Worm (Caenorhabditis elegans): ENCODE results near the gene clec-166.

Gene clec-166

DNA sequence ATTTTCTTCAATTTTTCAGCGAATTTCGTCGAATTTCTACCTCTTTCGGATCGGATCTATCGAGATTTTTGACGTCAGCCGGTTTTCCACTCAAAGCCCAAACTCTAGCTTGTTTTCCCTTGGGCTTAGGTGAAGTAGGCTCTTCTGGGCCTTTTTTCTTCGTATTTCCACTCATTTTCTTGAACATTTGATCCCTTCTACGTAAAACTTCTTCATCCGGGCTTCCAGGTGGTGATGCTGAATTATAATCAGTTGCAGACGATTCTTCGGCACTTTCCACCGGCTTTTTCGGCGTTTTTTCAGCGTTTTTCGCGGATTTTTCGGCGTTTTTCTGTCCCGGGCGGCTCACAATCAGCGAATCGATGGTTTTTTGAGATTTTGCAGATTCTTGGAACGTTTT is 13.0 kb downstream of the clec-166 start:
- TF ChIP-seq nhr-237 (tag; optimal IDR thresholded peaks at IDR 0.05) (no peak), elt-3 (tag; optimal IDR thresholded peaks at IDR 0.05) (no peak), nhr-77 (tag; optimal IDR thresholded peaks at IDR 0.05) (no peak), sem-4 (tag; optimal IDR thresholded peaks at IDR 0.05) (no peak), lsy-2 (tag; optimal IDR thresholded peaks at IDR 0.05) (no peak), egl-27 (tag; optimal IDR thresholded peaks at IDR 0.05) (no peak), ztf-11 (tag; optimal IDR thresholded peaks at IDR 0.05) (no peak), zag-1 (tag; optimal IDR thresholded peaks at IDR 0.05) (no peak), nhr-12 (tag; optimal IDR thresholded peaks at IDR 0.05) (no peak), nhr-6 (tag; optimal IDR thresholded peaks at IDR 0.05) (no peak)

DNA sequence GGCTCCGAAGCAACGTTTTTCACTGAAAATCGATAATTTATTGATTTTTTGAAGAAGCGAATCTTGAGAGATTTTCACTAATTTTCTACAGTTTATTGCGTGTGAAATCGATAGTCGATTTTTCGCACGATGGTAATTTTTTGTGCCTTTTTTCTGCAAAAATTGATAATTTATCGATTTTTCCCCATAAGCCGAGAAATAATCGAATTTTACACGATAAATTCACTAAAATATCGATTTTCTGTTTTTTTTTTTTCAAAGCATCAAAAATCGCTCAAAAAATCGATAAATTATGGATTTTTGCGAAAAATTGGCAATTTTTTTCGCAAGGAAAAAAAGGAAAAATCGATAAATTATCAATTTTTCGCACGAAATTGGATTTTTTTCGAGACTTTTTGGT is 15.4 kb downstream of the clec-166 start:
- TF ChIP-seq ztf-11 (tag; optimal IDR thresholded peaks at IDR 0.05) (no peak), lin-11 (tag; optimal IDR thresholded peaks at IDR 0.05) (no peak), nhr-23 (tag; optimal IDR thresholded peaks at IDR 0.05) (no peak), nhr-129 (tag; optimal IDR thresholded peaks at IDR 0.05) (no peak), nhr-77 (tag; optimal IDR thresholded peaks at IDR 0.05) (no peak), lin-13 (GFP tag; optimal IDR thresholded peaks at IDR 0.05) (no peak), gmeb-1 (tag; optimal IDR thresholded peaks at IDR 0.05) (no peak), skn-1 (tag; optimal IDR thresholded peaks at IDR 0.05) (no peak), ceh-82 (tag; optimal IDR thresholded peaks at IDR 0.05) (no peak), fos-1 (tag; optimal IDR thresholded peaks at IDR 0.05) (no peak), nhr-10 (tag; optimal IDR thresholded peaks at IDR 0.05) (no peak), ama-1 (optimal IDR thresholded peaks at IDR 0.05) (no peak), snpc-4 (tag; optimal IDR thresholded peaks at IDR 0.05) (no peak), elt-1 (tag; optimal IDR thresholded peaks at IDR 0.05) (no peak), unc-55 (GFP tag; optimal IDR thresholded peaks at IDR 0.05) (no peak), lin-39 (tag; optimal IDR thresholded peaks at IDR 0.05) (no peak), nhr-237 (tag; optimal IDR thresholded peaks at IDR 0.05) (no peak), sem-4 (tag; optimal IDR thresholded peaks at IDR 0.05) (no peak)

DNA sequence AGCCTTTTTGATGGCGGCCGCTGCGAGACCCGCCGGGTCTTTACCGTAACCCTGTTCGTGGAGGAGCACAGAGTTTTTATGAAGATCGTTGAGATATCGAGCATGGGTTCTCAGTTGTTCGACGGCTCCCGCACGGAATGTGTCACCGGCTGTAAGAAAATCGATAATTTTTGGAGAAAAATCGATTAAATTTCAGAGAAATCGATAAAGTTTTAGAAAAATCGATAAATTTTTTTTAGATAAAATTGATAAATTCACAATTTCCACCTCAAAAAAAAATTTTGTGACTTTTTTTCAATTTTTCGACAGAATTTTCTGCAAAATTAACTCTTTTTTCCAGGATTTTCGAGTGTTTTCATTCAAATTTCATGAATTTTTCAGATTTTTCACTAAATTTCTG is 16.4 kb downstream of the clec-166 start:
- no peak for TF ChIP-seq ama-1 (optimal IDR thresholded peaks at IDR 0.05)
- TF ChIP-seq C34F6.9 (tag; optimal IDR thresholded peaks at IDR 0.05) = no peak
- no peak for TF ChIP-seq lin-13 (GFP tag; optimal IDR thresholded peaks at IDR 0.05)
- no peak for TF ChIP-seq nhr-10 (tag; optimal IDR thresholded peaks at IDR 0.05)
- TF ChIP-seq nhr-12 (tag; optimal IDR thresholded peaks at IDR 0.05) = no peak
- TF ChIP-seq lin-11 (tag; optimal IDR thresholded peaks at IDR 0.05) = no peak
- TF ChIP-seq mdl-1 (tag; optimal IDR thresholded peaks at IDR 0.05) = no peak
- TF ChIP-seq zag-1 (tag; optimal IDR thresholded peaks at IDR 0.05) = no peak
- TF ChIP-seq sem-4 (tag; optimal IDR thresholded peaks at IDR 0.05) = no peak
- TF ChIP-seq sma-3 (GFP tag; optimal IDR thresholded peaks at IDR 0.05) = no peak
- TF ChIP-seq mab-5 (tag; optimal IDR thresholded peaks at IDR 0.05) = no peak
- no peak for TF ChIP-seq nhr-11 (tag; optimal IDR thresholded peaks at IDR 0.05)
- TF ChIP-seq nhr-21 (tag; optimal IDR thresholded peaks at IDR 0.05) = no peak
- no peak for TF ChIP-seq nhr-77 (tag; optimal IDR thresholded peaks at IDR 0.05)
- no peak for TF ChIP-seq R02D3.7 (tag; optimal IDR thresholded peaks at IDR 0.05)
- no peak for TF ChIP-seq ztf-11 (tag; optimal IDR thresholded peaks at IDR 0.05)
- TF ChIP-seq sma-9 (GFP tag; optimal IDR thresholded peaks at IDR 0.05) = no peak
- no peak for TF ChIP-seq sma-9 (tag; optimal IDR thresholded peaks at IDR 0.05)
- TF ChIP-seq lsy-2 (tag; optimal IDR thresholded peaks at IDR 0.05) = no peak

DNA sequence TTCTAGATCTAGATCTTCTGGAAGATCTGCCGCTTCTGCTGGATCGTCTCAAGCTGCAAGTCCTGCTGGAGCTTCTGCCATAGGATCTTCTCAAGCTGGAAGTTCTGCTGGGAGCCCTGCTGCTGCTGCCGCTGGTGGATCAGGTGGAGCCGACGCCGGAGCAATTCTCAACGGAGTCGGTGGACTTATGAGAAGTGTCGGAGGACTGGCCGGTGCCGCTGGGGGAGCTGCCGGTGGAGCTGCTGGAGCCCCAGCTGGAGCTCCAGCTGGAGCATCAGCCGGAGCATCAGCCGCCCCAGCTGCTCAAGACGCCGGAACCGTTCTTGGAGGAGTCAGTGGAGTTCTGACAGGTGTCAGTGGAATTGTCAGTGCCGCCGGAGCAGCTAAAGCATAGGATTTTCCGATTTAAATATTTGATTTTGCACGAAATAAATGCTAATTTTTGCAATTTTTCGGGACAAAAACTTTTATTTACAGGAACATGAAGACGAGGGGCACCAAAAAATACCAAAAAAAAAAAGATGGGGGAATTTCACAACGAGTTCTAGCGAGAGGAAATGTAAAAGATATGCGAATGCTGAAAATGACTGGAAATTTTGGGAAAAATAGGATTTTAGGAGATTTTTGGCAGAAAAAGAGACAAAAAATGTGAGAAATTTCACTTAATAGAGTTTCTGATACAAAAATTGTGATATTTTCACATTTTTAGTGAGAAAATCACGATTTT is 18.6 kb downstream of the clec-166 start:
- TF ChIP-seq mab-5 (tag; optimal IDR thresholded peaks at IDR 0.05) (no peak), F13H6.1 (tag; optimal IDR thresholded peaks at IDR 0.05) (no peak), mdl-1 (tag; optimal IDR thresholded peaks at IDR 0.05) (no peak), egl-27 (tag; optimal IDR thresholded peaks at IDR 0.05) (no peak), nhr-10 (tag; optimal IDR thresholded peaks at IDR 0.05) (no peak)

DNA sequence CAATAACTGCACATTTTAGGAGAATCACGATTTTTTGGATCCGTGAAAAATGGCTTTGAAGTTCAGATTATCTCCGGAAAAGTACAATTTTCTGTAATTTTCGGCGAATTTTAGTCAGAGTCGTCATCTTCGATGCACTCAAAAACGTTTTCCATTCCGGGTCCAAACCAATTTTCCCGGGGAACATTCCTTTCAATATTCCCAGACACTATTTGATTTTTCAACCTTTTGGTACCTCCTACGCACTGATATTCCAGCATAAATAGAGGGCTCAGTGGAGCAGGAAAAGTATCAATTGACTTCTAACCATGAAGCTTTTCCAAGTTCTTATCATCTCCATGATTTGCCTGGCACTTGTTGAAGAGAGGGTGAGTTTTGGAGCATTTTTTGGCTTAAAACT is 19.6 kb downstream of the clec-166 start, which contains the start of gene W09G12.6:
TSS of gene W09G12.6 (plus strand) at position 301 of the 400 bp plus-strand sequence.
- TF ChIP-seq unc-62 (GFP tag; optimal IDR thresholded peaks at IDR 0.05) = no peak
- TF ChIP-seq dmd-4 (tag; optimal IDR thresholded peaks at IDR 0.05) = no peak
- TF ChIP-seq unc-55 (GFP tag; optimal IDR thresholded peaks at IDR 0.05) = no peak
- no peak for TF ChIP-seq F13H6.1 (tag; optimal IDR thresholded peaks at IDR 0.05)
- TF ChIP-seq nhr-10 (tag; optimal IDR thresholded peaks at IDR 0.05) = no peak
- TF ChIP-seq nhr-11 (tag; optimal IDR thresholded peaks at IDR 0.05) = no peak
- TF ChIP-seq sma-3 (GFP tag; optimal IDR thresholded peaks at IDR 0.05) = no peak
- no peak for TF ChIP-seq peb-1 (tag; optimal IDR thresholded peaks at IDR 0.05)
- TF ChIP-seq crh-2 (tag; optimal IDR thresholded peaks at IDR 0.05) = no peak
